Worm (Caenorhabditis elegans): Measurements from ENCODE around the gene T18D3.6.

The T18D3.6 gene

DNA sequence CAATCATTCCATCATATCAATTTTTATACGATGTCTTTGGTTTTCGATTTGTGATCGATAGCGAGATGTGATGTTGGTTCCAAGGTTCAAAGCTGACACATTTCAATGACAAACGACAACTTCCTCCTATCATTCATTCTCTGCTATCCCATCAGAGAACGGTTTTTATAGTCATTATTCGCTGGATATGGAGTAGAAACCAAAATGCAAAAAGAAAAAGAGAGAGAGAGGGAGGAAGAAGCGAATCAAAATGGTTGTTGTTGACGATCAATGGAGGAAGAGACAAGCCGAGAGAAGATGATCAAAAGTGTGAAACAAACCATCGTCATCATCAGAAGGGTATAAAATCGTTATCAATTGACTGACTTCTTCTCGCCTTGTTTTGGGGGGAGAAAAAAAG, 24.3 kb upstream of the T18D3.6 start, which contains the start of gene T24D3.2 (continued):
- TF ChIP-seq unc-39 (tag; optimal IDR thresholded peaks at IDR 0.05), result no peak
- no peak for TF ChIP-seq fkh-10 (GFP tag; optimal IDR thresholded peaks at IDR 0.05)
- TF ChIP-seq lin-29 (GFP tag; IDR thresholded peaks at IDR 0.05), result no peak
- TF ChIP-seq F49E8.2 (tag; optimal IDR thresholded peaks at IDR 0.05; ENCODE audit: borderline replicate concordance), result no peak
- TF ChIP-seq php-3 (GFP tag; IDR thresholded peaks at IDR 0.05), result no peak
- no peak for TF ChIP-seq lin-39 (tag; optimal IDR thresholded peaks at IDR 0.05)
- TF ChIP-seq saeg-2 (GFP tag; IDR thresholded peaks at IDR 0.05), result no peak
- peak; percentile 73 for TF ChIP-seq nhr-76 (tag; optimal IDR thresholded peaks at IDR 0.05)
- TF ChIP-seq nhr-25 (tag; optimal IDR thresholded peaks at IDR 0.05; ENCODE audit: borderline replicate concordance, insufficient read depth), result no peak
- TF ChIP-seq zip-2 (tag; optimal IDR thresholded peaks at IDR 0.05), result no peak
- TF ChIP-seq snpc-1.2 (GFP tag; IDR thresholded peaks at IDR 0.05), result no peak
- no peak for TF ChIP-seq snpc-4 (tag; optimal IDR thresholded peaks at IDR 0.05)
- peak; percentile 34 to 64 for TF ChIP-seq mdl-1 (tag; optimal IDR thresholded peaks at IDR 0.05)
- no peak for TF ChIP-seq daf-12 (tag; optimal IDR thresholded peaks at IDR 0.05)
- TF ChIP-seq nhr-11 (tag; optimal IDR thresholded peaks at IDR 0.05), result no peak
- TF ChIP-seq hlh-11 (tag; optimal IDR thresholded peaks at IDR 0.05), result peak; percentile 75
- no peak for TF ChIP-seq ceh-32 (tag; optimal IDR thresholded peaks at IDR 0.05; ENCODE audit: poor library complexity)
- TF ChIP-seq jun-1 (tag; optimal IDR thresholded peaks at IDR 0.05), result no peak
- no peak for TF ChIP-seq egl-43 (GFP tag; IDR thresholded peaks at IDR 0.05)
- no peak for TF ChIP-seq pqm-1 (tag; optimal IDR thresholded peaks at IDR 0.05)
- TF ChIP-seq sdz-12 (GFP tag; optimal IDR thresholded peaks at IDR 0.05), result no peak
- TF ChIP-seq ctbp-1 (GFP tag; IDR thresholded peaks at IDR 0.05), result no peak

DNA sequence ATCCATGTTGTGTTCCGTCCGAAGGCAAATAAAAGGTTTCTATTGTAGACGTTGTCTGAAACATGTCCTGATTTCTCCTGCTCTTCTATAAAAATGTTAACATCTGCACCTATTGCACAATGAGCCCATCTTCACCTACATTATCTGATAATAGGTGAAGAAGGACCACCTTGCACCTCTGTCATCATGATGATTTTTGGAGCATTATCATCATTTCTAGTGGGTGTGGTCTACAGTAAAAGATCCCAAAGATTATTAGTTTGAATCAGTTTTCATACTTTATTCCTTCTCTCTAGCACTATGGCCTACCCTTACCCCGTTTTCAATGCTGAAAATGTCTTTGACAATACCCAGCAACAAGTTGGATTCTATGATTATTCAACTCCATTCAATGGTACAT, 19.4 kb upstream of the T18D3.6 start, which contains the start of gene med-1:
Gene med-1 (plus strand): TSS at position 301 of the 400 bp plus-strand sequence.
- no peak for TF ChIP-seq cey-2 (tag; optimal IDR thresholded peaks at IDR 0.05; ENCODE audit: borderline replicate concordance, insufficient read depth)
- no peak for TF ChIP-seq ceh-44 (GFP tag; IDR thresholded peaks at IDR 0.05)
- TF ChIP-seq nhr-28 (tag; optimal IDR thresholded peaks at IDR 0.05), result no peak
- no peak for TF ChIP-seq dpl-1 (GFP tag; optimal IDR thresholded peaks at IDR 0.05)
- no peak for TF ChIP-seq madf-5 (GFP tag; IDR thresholded peaks at IDR 0.05)
- no peak for TF ChIP-seq lin-38 (GFP tag; IDR thresholded peaks at IDR 0.05)
- no peak for TF ChIP-seq snpc-4 (tag; optimal IDR thresholded peaks at IDR 0.05)
- TF ChIP-seq lir-3 (tag; optimal IDR thresholded peaks at IDR 0.05), result no peak
- TF ChIP-seq ceh-62 (tag; optimal IDR thresholded peaks at IDR 0.05), result no peak
- TF ChIP-seq dmd-8 (GFP tag; IDR thresholded peaks at IDR 0.05), result no peak
- TF ChIP-seq mxl-2 (GFP tag; conservative IDR thresholded peaks at IDR 0.05), result no peak

DNA sequence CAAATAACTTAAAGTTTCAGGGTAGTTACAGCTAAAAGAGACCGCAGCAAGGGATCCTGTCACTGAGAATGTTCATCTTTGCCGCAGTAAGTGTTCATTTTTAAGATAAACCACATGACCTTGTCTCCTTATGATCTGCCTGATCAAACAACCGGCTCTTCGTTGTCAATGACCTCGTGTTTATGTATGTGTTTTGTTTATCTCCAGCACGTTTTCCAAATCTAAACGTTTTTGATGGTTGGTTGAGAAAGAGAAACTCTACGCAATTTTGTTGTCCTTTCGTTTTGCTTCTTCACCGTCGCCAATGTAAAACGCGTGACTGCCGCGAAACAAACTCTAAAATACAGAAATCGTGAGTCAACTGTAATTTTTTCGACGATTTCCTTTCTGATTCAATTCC, 15.6 kb upstream of the T18D3.6 start, which contains the start of gene tsct-1:
Gene tsct-1 (plus strand): TSS at position 12 of the 400 bp plus-strand sequence.
- TF ChIP-seq ZK337.2 (GFP tag; IDR thresholded peaks at IDR 0.05), result no peak
- no peak for TF ChIP-seq F26F4.8 (GFP tag; conservative IDR thresholded peaks at IDR 0.05)
- TF ChIP-seq pqm-1 (tag; optimal IDR thresholded peaks at IDR 0.05), result no peak
- TF ChIP-seq vab-7 (GFP tag; IDR thresholded peaks at IDR 0.05), result no peak
- TF ChIP-seq dve-1 (tag; optimal IDR thresholded peaks at IDR 0.05; ENCODE audit: insufficient read depth), result peak; percentile 46
- peak; percentile 37 for TF ChIP-seq hlh-11 (tag; optimal IDR thresholded peaks at IDR 0.05)
- TF ChIP-seq madf-5 (GFP tag; IDR thresholded peaks at IDR 0.05), result no peak
- TF ChIP-seq daf-8 (GFP tag; IDR thresholded peaks at IDR 0.05), result no peak
- TF ChIP-seq F37D6.2 (tag; optimal IDR thresholded peaks at IDR 0.05), result no peak
- no peak for TF ChIP-seq nhr-25 (tag; optimal IDR thresholded peaks at IDR 0.05; ENCODE audit: borderline replicate concordance, insufficient read depth)
- peak; percentile 61 for TF ChIP-seq hlh-30 (tag; optimal IDR thresholded peaks at IDR 0.05; ENCODE audit: insufficient read depth)
- TF ChIP-seq lin-13 (GFP tag; optimal IDR thresholded peaks at IDR 0.05), result no peak
- TF ChIP-seq nhr-42 (GFP tag; IDR thresholded peaks at IDR 0.05), result no peak
- TF ChIP-seq nhr-76 (tag; optimal IDR thresholded peaks at IDR 0.05), result no peak
- no peak for TF ChIP-seq zfp-3 (GFP tag; conservative IDR thresholded peaks at IDR 0.05)

Data from whole organism, L4 larva.